Worm (Caenorhabditis elegans) whole organism, midembryonic: ENCODE measurements around the gene znf-706.

Experiments used
- T22C8.4 ChIP-seq: fragments of 200-800 bp; sonication (Bioruptor generic); IDR thresholded peaks from 2 replicates; pipeline ENCODE4 v1.3.6; 2022; ENCODE audit warnings: missing genetic modification characterization, missing compliant biosample characterization
- cog-1 ChIP-seq: sonication (generic microtip); optimal IDR thresholded peaks from 2 replicates; lab custom pipeline; 2016; ENCODE audit warnings: missing genetic modification characterization, missing compliant biosample characterization
- flt-1 ChIP-seq: fragments of 200-800 bp; sonication (Bioruptor generic); IDR thresholded peaks from 2 replicates; pipeline ENCODE4 v1.3.6; 2022; ENCODE audit warnings: missing genetic modification characterization, missing compliant biosample characterization
- klf-2 ChIP-seq: fragments of 200-800 bp; sonication (Bioruptor generic); conservative IDR thresholded peaks from 2 replicates; pipeline ENCODE4 v1.3.6; 2022; ENCODE audit warnings: missing genetic modification reagents, missing genetic modification characterization, missing compliant biosample characterization
- med-1 ChIP-seq: sonication (generic microtip); optimal IDR thresholded peaks from 2 replicates; lab custom pipeline; 2017; ENCODE audit warnings: missing genetic modification characterization, mild to moderate bottlenecking, missing compliant biosample characterization, antibody characterized with exemption, missing genetic modification reagents; ENCODE audit not compliant: insufficient read depth
- ref-1 ChIP-seq: fragments of 200-800 bp; sonication (Bioruptor generic); conservative IDR thresholded peaks from 2 replicates; pipeline ENCODE4 v1.3.6; 2022; ENCODE audit warnings: missing genetic modification reagents, missing genetic modification characterization, missing compliant biosample characterization
- tab-1 ChIP-seq: fragments of 200-800 bp; sonication (Bioruptor generic); IDR thresholded peaks from 2 replicates; pipeline ENCODE4 v1.3.6; 2022; ENCODE audit warnings: missing genetic modification characterization, missing compliant biosample characterization
- ztf-23 ChIP-seq: fragments of 200-800 bp; sonication (Bioruptor generic); IDR thresholded peaks from 2 replicates; pipeline ENCODE4 v1.3.6; 2022; ENCODE audit warnings: missing genetic modification reagents, missing genetic modification characterization, missing compliant biosample characterization
- ztf-29 ChIP-seq: fragments of 200-800 bp; sonication (Bioruptor generic); IDR thresholded peaks from 2 replicates; pipeline ENCODE4 v1.3.6; 2022; ENCODE audit warnings: missing genetic modification reagents, missing genetic modification characterization, missing compliant biosample characterization

Gene znf-706

ce11 chrIV:9116452-9116851 lies 20.4 kb upstream of the znf-706 start:
- TF ChIP-seq ztf-29 (GFP tag; lab: Robert Waterston, UW) (no peak), tab-1 (GFP tag; lab: Robert Waterston, UW) (no peak)

- TF ChIP-seq ztf-29 (GFP tag; lab: Robert Waterston, UW), result no peak
Measured at ce11 chrIV:9114078-9114477, 18.0 kb upstream of the znf-706 start.

DNA sequence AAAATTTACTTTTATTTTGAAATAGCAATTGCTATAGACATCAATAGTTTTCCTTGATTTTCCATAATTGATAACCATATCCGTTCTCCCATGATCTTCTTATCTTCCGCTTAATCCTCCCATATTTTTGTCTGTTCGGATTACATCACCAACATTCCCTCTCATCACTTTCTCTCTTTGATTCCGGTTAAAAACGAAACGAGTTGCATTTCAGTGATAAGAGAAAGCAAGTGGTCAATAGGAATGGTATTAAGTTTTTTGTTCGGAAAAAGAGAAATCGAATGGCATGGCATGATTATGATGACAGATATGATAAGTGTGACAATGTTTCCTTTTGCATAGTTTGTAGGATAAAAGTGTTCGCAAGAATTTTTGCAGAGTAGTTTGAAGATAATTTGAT lies 16.0 kb upstream of the znf-706 start:
- TF ChIP-seq ref-1 (GFP tag; lab: Robert Waterston, UW) (no peak), tab-1 (GFP tag; lab: Robert Waterston, UW) (no peak), ztf-29 (GFP tag; lab: Robert Waterston, UW) (no peak), T22C8.4 (GFP tag; lab: Robert Waterston, UW) (no peak), cog-1 (tag; lab: Kevin White, UChicago) (no peak), ztf-23 (GFP tag; lab: Robert Waterston, UW) (no peak), flt-1 (GFP tag; lab: Robert Waterston, UW) (no peak), med-1 (no peak), klf-2 (no peak)

ce11 chrIV:9108631-9109030 lies 12.6 kb upstream of the znf-706 start, which contains the start of gene aly-1:
Gene aly-1 (plus strand): TSS chrIV:9108931.
- no peak for TF ChIP-seq tab-1 (GFP tag; lab: Robert Waterston, UW)
- no peak for TF ChIP-seq ref-1 (GFP tag; lab: Robert Waterston, UW)
- no peak for TF ChIP-seq T22C8.4 (GFP tag; lab: Robert Waterston, UW)
- TF ChIP-seq flt-1 (GFP tag; lab: Robert Waterston, UW), result no peak

DNA sequence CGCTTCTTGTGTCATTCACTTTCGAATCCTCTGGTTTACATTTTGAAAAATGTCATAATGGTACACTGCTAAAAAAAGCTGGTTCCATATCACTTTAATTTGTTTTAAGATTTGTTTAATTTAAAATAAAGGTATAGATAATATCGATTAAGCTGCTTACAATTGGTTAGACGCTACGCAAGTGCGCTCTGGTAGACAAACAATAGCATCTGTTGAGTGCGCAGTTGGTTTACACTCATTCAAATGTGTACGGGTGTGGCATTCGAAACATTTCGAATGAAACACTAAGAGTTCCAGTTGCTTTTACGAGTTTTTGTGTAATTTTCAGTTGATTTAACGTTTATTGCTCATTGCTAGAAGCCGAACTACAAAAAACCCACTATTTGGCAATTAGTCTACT lies 11.4 kb upstream of the znf-706 start:
- no peak for TF ChIP-seq ztf-29 (GFP tag; lab: Robert Waterston, UW)
- TF ChIP-seq cog-1 (tag; lab: Kevin White, UChicago), result peak; percentile 58
- TF ChIP-seq med-1, result no peak
- peak; percentile 44; the same call in 1 of the 2 replicates for TF ChIP-seq T22C8.4 (GFP tag; lab: Robert Waterston, UW)
- TF ChIP-seq ztf-23 (GFP tag; lab: Robert Waterston, UW), result 0 out of 2 replicates have a peak, but pooled peaks have one; percentile 45
- TF ChIP-seq tab-1 (GFP tag; lab: Robert Waterston, UW), result no peak
- TF ChIP-seq flt-1 (GFP tag; lab: Robert Waterston, UW), result 0 out of 2 replicates have a peak, but pooled peaks have one; percentile 18

- TF ChIP-seq ref-1 (GFP tag; lab: Robert Waterston, UW) (no peak), ztf-29 (GFP tag; lab: Robert Waterston, UW) (no peak), cog-1 (tag; lab: Kevin White, UChicago) (no peak), flt-1 (GFP tag; lab: Robert Waterston, UW) (no peak), tab-1 (GFP tag; lab: Robert Waterston, UW) (no peak), klf-2 (no peak), med-1 (no peak), ztf-23 (GFP tag; lab: Robert Waterston, UW) (no peak), T22C8.4 (GFP tag; lab: Robert Waterston, UW) (no peak)
Measured at ce11 chrIV:9104071-9105016, 8.3 kb upstream of the znf-706 start, which contains the start of the genes C01F6.14 and fem-3. Gene C01F6.14 (minus strand): TSS chrIV:9104121. Gene fem-3 (plus strand): TSS chrIV:9104966.

DNA sequence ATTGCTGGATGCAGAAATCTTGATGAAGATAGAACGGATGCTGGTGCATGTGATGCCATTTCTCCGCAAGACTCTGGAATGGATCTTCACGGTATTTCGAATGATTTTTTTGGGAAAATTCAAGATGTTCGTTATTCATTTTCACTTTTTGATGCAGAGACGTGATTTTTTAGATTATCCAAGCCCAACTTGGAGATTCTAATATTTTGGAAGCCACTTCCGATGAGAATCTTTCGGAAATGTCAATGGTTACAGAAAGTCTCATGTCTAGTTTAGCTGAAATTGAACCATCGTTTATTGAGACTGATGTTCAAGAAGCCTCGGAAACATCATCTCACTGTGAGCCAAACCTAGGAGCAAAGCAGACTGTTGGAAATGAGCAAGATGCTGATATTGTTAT lies 4.8 kb upstream of the znf-706 start:
- TF ChIP-seq klf-2, result no peak
- TF ChIP-seq T22C8.4 (GFP tag; lab: Robert Waterston, UW), result no peak
- no peak for TF ChIP-seq med-1
- no peak for TF ChIP-seq ztf-23 (GFP tag; lab: Robert Waterston, UW)
- TF ChIP-seq cog-1 (tag; lab: Kevin White, UChicago), result no peak
- TF ChIP-seq ref-1 (GFP tag; lab: Robert Waterston, UW), result no peak
- TF ChIP-seq tab-1 (GFP tag; lab: Robert Waterston, UW), result no peak
- no peak for TF ChIP-seq flt-1 (GFP tag; lab: Robert Waterston, UW)
- no peak for TF ChIP-seq ztf-29 (GFP tag; lab: Robert Waterston, UW)

DNA sequence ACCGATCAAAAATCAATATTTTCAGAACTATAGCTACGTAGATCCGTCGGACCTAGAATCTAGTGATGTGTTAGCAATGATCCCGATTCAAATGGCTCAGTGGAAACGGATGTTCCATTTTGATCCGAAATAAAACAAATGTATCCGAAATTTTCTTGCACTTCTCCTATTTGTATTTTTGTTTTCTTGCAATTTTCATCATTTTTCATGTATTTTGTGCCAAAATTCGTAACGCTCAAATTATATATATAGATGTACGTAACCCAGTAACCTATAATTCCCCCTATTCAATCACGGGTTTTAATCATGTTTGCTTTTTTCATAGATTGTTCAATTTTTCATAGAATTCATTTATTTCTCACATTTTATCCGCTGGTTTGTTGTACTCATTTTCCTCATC lies 2.9 kb upstream of the znf-706 start, which contains the start of gene gldi-10:
gldi-10 (plus strand) TSS at position 301 of the 400 bp plus-strand sequence.
- TF ChIP-seq T22C8.4 (GFP tag; lab: Robert Waterston, UW) (no peak), med-1 (no peak)

- TF ChIP-seq ztf-29 (GFP tag; lab: Robert Waterston, UW) (no peak), ref-1 (GFP tag; lab: Robert Waterston, UW) (no peak), med-1 (no peak), klf-2 (no peak), T22C8.4 (GFP tag; lab: Robert Waterston, UW) (no peak), ztf-23 (GFP tag; lab: Robert Waterston, UW) (no peak), cog-1 (tag; lab: Kevin White, UChicago) (no peak), tab-1 (GFP tag; lab: Robert Waterston, UW) (no peak), flt-1 (GFP tag; lab: Robert Waterston, UW) (no peak)
Measured at ce11 chrIV:9095553-9095952, 478 bp downstream of the znf-706 start, which contains the start of gene icln-1. Gene icln-1 (minus strand): TSS chrIV:9095653.

ce11 chrIV:9094356-9094755 lies 1.7 kb downstream of the znf-706 start, which contains the start of gene mrpl-42:
Gene mrpl-42 (minus strand): TSS chrIV:9094456.
- TF ChIP-seq flt-1 (GFP tag; lab: Robert Waterston, UW), result no peak
- no peak for TF ChIP-seq klf-2
- no peak for TF ChIP-seq tab-1 (GFP tag; lab: Robert Waterston, UW)
